Worm (Caenorhabditis elegans) whole organism, L4 larva: ENCODE data around the gene K07F5.14.

Source experiments
- D1046.2 ChIP-seq: fragments of 200-800 bp; sonication (Bioruptor generic); IDR thresholded peaks from 2 replicates; pipeline ENCODE4 v1.3.6; 2022; ENCODE audit warnings: missing genetic modification characterization, missing compliant biosample characterization
- F10B5.3 ChIP-seq: sonication (generic microtip); optimal IDR thresholded peaks from 2 replicates; lab custom pipeline; 2016; ENCODE audit warnings: mild to moderate bottlenecking, missing genetic modification characterization, missing compliant biosample characterization
- F44E2.7 ChIP-seq: fragments of 200-800 bp; sonication (Bioruptor generic); IDR thresholded peaks from 2 replicates; pipeline ENCODE4 v2.1.2; 2022; ENCODE audit warnings: missing genetic modification characterization, missing compliant biosample characterization
- T26A8.4 ChIP-seq: fragments of 200-800 bp; sonication (Bioruptor generic); IDR thresholded peaks from 2 replicates; pipeline ENCODE4 v1.3.6; 2022; ENCODE audit warnings: missing genetic modification characterization, missing compliant biosample characterization
- Y105C5A.15 ChIP-seq: fragments of 200-800 bp; sonication (Bioruptor generic); IDR thresholded peaks from 2 replicates; pipeline ENCODE4 v1.3.6; 2022; ENCODE audit warnings: missing genetic modification characterization, missing compliant biosample characterization
- Y48G9A.11 ChIP-seq: fragments of 200-800 bp; sonication (Bioruptor generic); IDR thresholded peaks from 2 replicates; pipeline ENCODE4 v1.3.6; 2022; ENCODE audit warnings: missing genetic modification reagents, missing genetic modification characterization, missing compliant biosample characterization
- aha-1 ChIP-seq: fragments of 150-350 bp; peaks from one replicate; lab custom pipeline; 2014; ENCODE audit warnings: missing biosample characterization, missing genetic modification characterization
- aly-2 ChIP-seq: sonication (generic microtip); optimal IDR thresholded peaks from 2 replicates; lab custom pipeline; 2018; ENCODE audit warnings: missing biosample characterization, missing genetic modification characterization
- arid-1 ChIP-seq: fragments of 200-800 bp; sonication (Bioruptor generic); conservative IDR thresholded peaks from 2 replicates; pipeline ENCODE4 v1.3.6; 2022; ENCODE audit warnings: missing genetic modification reagents, missing genetic modification characterization, missing compliant biosample characterization
- attf-4 ChIP-seq: sonication (generic microtip); optimal IDR thresholded peaks from 3 replicates; lab custom pipeline; 2017; ENCODE audit warnings: missing biosample characterization, missing genetic modification characterization
- ceh-44 ChIP-seq: fragments of 200-800 bp; sonication (Bioruptor generic); IDR thresholded peaks from 2 replicates; pipeline ENCODE4 v1.3.6; 2022; ENCODE audit warnings: missing genetic modification reagents, missing genetic modification characterization, missing compliant biosample characterization
- ceh-62 ChIP-seq: sonication (generic microtip); optimal IDR thresholded peaks from 2 replicates; lab custom pipeline; 2017; ENCODE audit warnings: missing biosample characterization, missing genetic modification characterization
- ces-1 ChIP-seq: fragments of 150-350 bp; sonication (generic microtip); optimal IDR thresholded peaks from 4 replicates; lab custom pipeline; 2014; ENCODE audit warnings: missing biosample characterization, missing genetic modification reagents, missing genetic modification characterization
- ctbp-1 ChIP-seq: fragments of 200-800 bp; sonication (Bioruptor generic); IDR thresholded peaks from 2 replicates; pipeline ENCODE4 v1.3.6; 2022; ENCODE audit warnings: missing genetic modification reagents, missing genetic modification characterization, missing compliant biosample characterization
- daf-12 ChIP-seq: fragments of 150-350 bp; optimal IDR thresholded peaks from 2 replicates; lab custom pipeline; 2014; ENCODE audit warnings: missing biosample characterization, missing genetic modification reagents, missing genetic modification characterization
- daf-19 ChIP-seq: fragments of 200-800 bp; sonication (Bioruptor generic); conservative IDR thresholded peaks from 2 replicates; pipeline ENCODE4 v1.3.6; 2022; ENCODE audit warnings: missing genetic modification characterization, missing compliant biosample characterization
- dpl-1 ChIP-seq: fragments of 150-350 bp; optimal IDR thresholded peaks from 2 replicates; lab custom pipeline; 2014; ENCODE audit warnings: missing biosample characterization, missing genetic modification reagents, missing genetic modification characterization
- duxl-1 ChIP-seq: sonication (generic microtip); optimal IDR thresholded peaks from 2 replicates; lab custom pipeline; 2016; ENCODE audit warnings: mild to moderate bottlenecking, missing genetic modification characterization, moderate library complexity, missing compliant biosample characterization; ENCODE audit not compliant: poor library complexity
- dve-1 ChIP-seq: sonication (generic microtip); optimal IDR thresholded peaks from 2 replicates; lab custom pipeline; 2017; ENCODE audit warnings: antibody characterized with exemption, mild to moderate bottlenecking, missing genetic modification characterization, missing compliant biosample characterization; ENCODE audit not compliant: insufficient read depth
- egl-43 ChIP-seq: fragments of 200-800 bp; sonication (Bioruptor generic); IDR thresholded peaks from 2 replicates; pipeline ENCODE4 v1.3.6; 2022; ENCODE audit warnings: missing genetic modification reagents, missing genetic modification characterization, missing compliant biosample characterization
- fkh-10 ChIP-seq: fragments of 150-350 bp; optimal IDR thresholded peaks from 2 replicates; lab custom pipeline; 2014; ENCODE audit warnings: missing biosample characterization, missing genetic modification reagents, missing genetic modification characterization
- fos-1 ChIP-seq: fragments of 150-350 bp; optimal IDR thresholded peaks from 2 replicates; lab custom pipeline; 2014; ENCODE audit warnings: missing biosample characterization, missing genetic modification characterization
- gei-8 ChIP-seq: fragments of 200-800 bp; sonication (Bioruptor generic); optimal IDR thresholded peaks from 2 replicates; lab custom pipeline; 2018; ENCODE audit warnings: mild to moderate bottlenecking, missing genetic modification characterization, missing compliant biosample characterization
- hif-1 ChIP-seq, 2 experiments: sonication (generic microtip); optimal IDR thresholded peaks; 2 replicates each; lab custom pipeline; 2016 to 2017; ENCODE audit warnings: missing compliant biosample characterization in 2 of 2, missing genetic modification characterization in 2 of 2, missing genetic modification reagents in 2 of 2, missing genotype in 2 of 2, mild to moderate bottlenecking in 1 of 2
- hlh-11 ChIP-seq: fragments of 200-800 bp; sonication (Bioruptor generic); optimal IDR thresholded peaks from 2 replicates; lab custom pipeline; 2018; ENCODE audit warnings: mild to moderate bottlenecking, missing genetic modification characterization, missing compliant biosample characterization
- hmg-1.1 ChIP-seq: fragments of 200-800 bp; sonication (Bioruptor generic); IDR thresholded peaks from 2 replicates; pipeline ENCODE4 v1.3.6; 2022; ENCODE audit warnings: missing genetic modification reagents, missing genetic modification characterization, missing compliant biosample characterization
- lin-15B ChIP-seq: fragments of 150-350 bp; sonication (generic microtip); optimal IDR thresholded peaks from 3 replicates; lab custom pipeline; 2014; ENCODE audit warnings: missing biosample characterization, missing genetic modification characterization
- lin-38 ChIP-seq: fragments of 200-800 bp; sonication (Bioruptor generic); IDR thresholded peaks from 2 replicates; pipeline ENCODE4 v1.3.6; 2022; ENCODE audit warnings: missing genetic modification reagents, missing genetic modification characterization, missing compliant biosample characterization
- lin-39 ChIP-seq: fragments of 150-350 bp; optimal IDR thresholded peaks from 2 replicates; lab custom pipeline; 2014; ENCODE audit warnings: missing biosample characterization, missing genetic modification reagents, missing genetic modification characterization
- madf-5 ChIP-seq, 2 experiments: fragments of 200-800 bp; sonication (Bioruptor generic); IDR thresholded peaks; 2 replicates each; pipeline ENCODE4 v1.3.6; 2022; ENCODE audit warnings: missing compliant biosample characterization in 2 of 2, missing genetic modification characterization in 2 of 2
- mdl-1 ChIP-seq, 2 experiments: fragments of 150-350 bp in 1 of 2; sonication (generic microtip) in 1 of 2; optimal IDR thresholded peaks; 2 replicates each; lab custom pipeline; 2014 to 2017; ENCODE audit warnings: missing biosample characterization in 2 of 2, missing genetic modification characterization in 2 of 2
- mdt-29 ChIP-seq: fragments of 200-800 bp; sonication (Bioruptor generic); IDR thresholded peaks from 2 replicates; pipeline ENCODE4 v1.3.6; 2022; ENCODE audit warnings: missing genetic modification reagents, missing genetic modification characterization, missing compliant biosample characterization
- mep-1 ChIP-seq: fragments of 150-350 bp; sonication (generic microtip); optimal IDR thresholded peaks from 3 replicates; lab custom pipeline; 2014; ENCODE audit warnings: missing biosample characterization, missing genetic modification characterization
- mxl-2 ChIP-seq: fragments of 200-800 bp; sonication (Bioruptor generic); conservative IDR thresholded peaks from 2 replicates; pipeline ENCODE4 v1.3.6; 2022; ENCODE audit warnings: missing genetic modification reagents, missing genetic modification characterization, missing compliant biosample characterization
- nhr-10 ChIP-seq: fragments of 150-350 bp; optimal IDR thresholded peaks from 2 replicates; lab custom pipeline; 2014; ENCODE audit warnings: missing biosample characterization, missing genetic modification characterization
- nhr-11 ChIP-seq: fragments of 150-350 bp; optimal IDR thresholded peaks from 2 replicates; lab custom pipeline; 2014; ENCODE audit warnings: missing biosample characterization, missing genetic modification characterization
- nhr-111 ChIP-seq: fragments of 200-800 bp; sonication (Bioruptor generic); optimal IDR thresholded peaks from 2 replicates; lab custom pipeline; 2018; ENCODE audit warnings: mild to moderate bottlenecking, missing genetic modification characterization, missing compliant biosample characterization
- nhr-237 ChIP-seq: sonication (generic microtip); optimal IDR thresholded peaks from 2 replicates; lab custom pipeline; 2017; ENCODE audit warnings: missing biosample characterization, missing genetic modification characterization
- nhr-41 ChIP-seq: fragments of 200-800 bp; sonication (Bioruptor generic); IDR thresholded peaks from 2 replicates; pipeline ENCODE4 v1.3.6; 2022; ENCODE audit warnings: missing genetic modification reagents, missing genetic modification characterization, missing compliant biosample characterization
- nhr-42 ChIP-seq: fragments of 200-800 bp; sonication (Bioruptor generic); IDR thresholded peaks from 2 replicates; pipeline ENCODE4 v1.3.6; 2022; ENCODE audit warnings: missing genetic modification characterization, missing compliant biosample characterization
- nhr-48 ChIP-seq: sonication (generic microtip); optimal IDR thresholded peaks from 2 replicates; lab custom pipeline; 2016; ENCODE audit warnings: mild to moderate bottlenecking, missing genetic modification characterization, missing compliant biosample characterization
- nhr-6 ChIP-seq: fragments of 150-350 bp; optimal IDR thresholded peaks from 2 replicates; lab custom pipeline; 2014; ENCODE audit warnings: missing biosample characterization, missing genetic modification characterization
- nhr-76 ChIP-seq: fragments of 150-350 bp; optimal IDR thresholded peaks from 2 replicates; lab custom pipeline; 2014; ENCODE audit warnings: missing biosample characterization, missing genetic modification characterization
- pha-4 ChIP-seq, 2 experiments: fragments of 150-350 bp in 1 of 2; fragments of 200-800 bp in 1 of 2; sonication (Bioruptor generic) in 1 of 2; IDR thresholded peaks in 1 of 2; optimal IDR thresholded peaks in 1 of 2; 2 replicates each; pipeline versions ENCODE4 v1.3.6 to Lab custom; 2014 to 2022; ENCODE audit warnings: missing genetic modification characterization in 2 of 2, missing genetic modification reagents in 2 of 2, missing biosample characterization in 1 of 2, missing compliant biosample characterization in 1 of 2
- rbr-2 ChIP-seq: sonication (generic microtip); optimal IDR thresholded peaks from 2 replicates; lab custom pipeline; 2016; ENCODE audit warnings: missing genotype, missing genetic modification characterization, missing compliant biosample characterization
- set-16 ChIP-seq: fragments of 200-800 bp; sonication (Bioruptor generic); IDR thresholded peaks from 2 replicates; pipeline ENCODE4 v1.3.6; 2022; ENCODE audit warnings: missing genetic modification reagents, missing genetic modification characterization, missing compliant biosample characterization
- spr-1 ChIP-seq: sonication (generic microtip); optimal IDR thresholded peaks from 2 replicates; lab custom pipeline; 2016; ENCODE audit warnings: mild to moderate bottlenecking, missing genetic modification characterization, missing compliant biosample characterization
- tra-1 ChIP-seq: fragments of 200-800 bp; sonication (Bioruptor generic); IDR thresholded peaks from 2 replicates; pipeline ENCODE4 v1.3.6; 2022; ENCODE audit warnings: missing genetic modification reagents, missing genetic modification characterization, missing compliant biosample characterization
- unc-62 ChIP-seq, 3 experiments: fragments of 150-350 bp in 1 of 3; sonication (generic microtip); optimal IDR thresholded peaks in 2 of 3; peaks in 1 of 3; 1 replicate in 1 of 3; 2 replicates in 2 of 3; lab custom pipeline; 2014 to 2017; ENCODE audit warnings: missing biosample characterization in 3 of 3, missing genetic modification characterization in 3 of 3, missing genetic modification reagents in 3 of 3, missing genotype in 1 of 3
- zag-1 ChIP-seq: fragments of 150-350 bp; optimal IDR thresholded peaks from 2 replicates; lab custom pipeline; 2014; ENCODE audit warnings: missing biosample characterization, missing genetic modification characterization
- zfp-2 ChIP-seq: sonication (generic microtip); optimal IDR thresholded peaks from 2 replicates; lab custom pipeline; 2016; ENCODE audit warnings: mild to moderate bottlenecking, missing genetic modification characterization, missing compliant biosample characterization
- ztf-7 ChIP-seq: fragments of 150-350 bp; optimal IDR thresholded peaks from 2 replicates; lab custom pipeline; 2014; ENCODE audit warnings: missing biosample characterization, missing genetic modification characterization

The K07F5.14 gene

DNA sequence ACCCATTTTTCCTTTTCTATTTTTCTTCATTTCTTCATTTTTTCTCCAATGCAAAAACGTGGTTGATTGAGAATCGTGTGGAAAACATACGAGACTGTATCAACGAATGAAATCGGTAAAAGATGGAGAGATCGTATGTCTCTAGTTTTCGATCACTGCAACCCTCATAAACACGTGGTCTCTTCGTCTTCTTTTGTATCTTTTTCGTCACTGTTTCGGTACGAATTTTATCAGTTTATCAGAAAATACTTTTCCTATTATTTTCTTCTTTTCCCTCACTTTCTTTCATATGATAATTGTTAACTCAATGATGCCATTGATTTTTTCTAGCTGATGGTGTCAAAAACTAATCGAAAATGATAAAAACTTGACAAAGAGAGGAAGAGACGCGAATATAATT is 13.6 kb downstream of the K07F5.14 start (continued):
- no peak for TF ChIP-seq madf-5 (GFP tag; IDR thresholded peaks at IDR 0.05; lab: Robert Waterston, UW)
- no peak for TF ChIP-seq ceh-44 (GFP tag; lab: Robert Waterston, UW)
- TF ChIP-seq ces-1 (GFP tag; lab: Kevin White, UChicago): no peak
- no peak for TF ChIP-seq zag-1 (tag; lab: Kevin White, UChicago)
- peak; percentile 80 for TF ChIP-seq hlh-11
- TF ChIP-seq dve-1: peak; percentile 74
- no peak for TF ChIP-seq Y105C5A.15 (GFP tag; lab: Robert Waterston, UW)
- TF ChIP-seq ctbp-1 (GFP tag; lab: Robert Waterston, UW): no peak
- no peak for TF ChIP-seq F44E2.7 (GFP tag; lab: Robert Waterston, UW)
- TF ChIP-seq gei-8 (GFP tag; lab: Kevin White, UChicago): no peak
- no peak for TF ChIP-seq nhr-42 (GFP tag; lab: Robert Waterston, UW)
- no peak for TF ChIP-seq mdt-29 (GFP tag; lab: Robert Waterston, UW)
- no peak for TF ChIP-seq spr-1 (tag; lab: Kevin White, UChicago)
- TF ChIP-seq rbr-2: no peak
- TF ChIP-seq T26A8.4 (GFP tag; lab: Robert Waterston, UW): no peak
- no peak for TF ChIP-seq ztf-7
- TF ChIP-seq D1046.2 (GFP tag; lab: Robert Waterston, UW): no peak
- no peak for TF ChIP-seq aly-2
- no peak for TF ChIP-seq tra-1 (GFP tag; lab: Robert Waterston, UW)
- TF ChIP-seq arid-1 (GFP tag; lab: Robert Waterston, UW): no peak
- TF ChIP-seq hif-1 (tag; optimal IDR thresholded peaks at IDR 0.05; lab: Kevin White, UChicago): no peak
- TF ChIP-seq nhr-48 (tag; lab: Kevin White, UChicago): peak; percentile 81
- no peak for TF ChIP-seq F10B5.3 (tag; lab: Kevin White, UChicago)
- TF ChIP-seq nhr-10 (tag; lab: Kevin White, UChicago): no peak
- no peak for TF ChIP-seq egl-43 (GFP tag; lab: Robert Waterston, UW)
- no peak for TF ChIP-seq daf-12 (tag; lab: Kevin White, UChicago)
- no peak for TF ChIP-seq lin-15B (tag; lab: Kevin White, UChicago)
- TF ChIP-seq nhr-6 (tag; lab: Kevin White, UChicago): no peak
- TF ChIP-seq pha-4 (GFP tag; IDR thresholded peaks at IDR 0.05; lab: Robert Waterston, UW): no peak
- TF ChIP-seq pha-4 (tag; optimal IDR thresholded peaks at IDR 0.05; lab: Kevin White, UChicago): no peak
- TF ChIP-seq lin-39 (tag; lab: Kevin White, UChicago): no peak
- no peak for TF ChIP-seq mxl-2
- TF ChIP-seq Y48G9A.11 (GFP tag; lab: Robert Waterston, UW): no peak
- TF ChIP-seq duxl-1 (tag; lab: Kevin White, UChicago): no peak
- TF ChIP-seq dpl-1 (GFP tag; lab: Kevin White, UChicago): peak; percentile 14
- TF ChIP-seq nhr-11 (tag; lab: Kevin White, UChicago): no peak
- no peak for TF ChIP-seq nhr-237
- no peak for TF ChIP-seq nhr-41
- no peak for TF ChIP-seq aha-1 (tag; lab: Kevin White, UChicago)
- no peak for TF ChIP-seq hmg-1.1 (GFP tag; lab: Robert Waterston, UW)
- TF ChIP-seq daf-19 (GFP tag; lab: Robert Waterston, UW): no peak
- TF ChIP-seq mep-1 (tag; lab: Kevin White, UChicago): peak; percentile 50
- TF ChIP-seq fkh-10 (GFP tag; lab: Kevin White, UChicago): no peak
- peak in 1 of 2 experiments; percentile 81 for TF ChIP-seq mdl-1 (tag; optimal IDR thresholded peaks at IDR 0.05; lab: Kevin White, UChicago)
- no peak for TF ChIP-seq lin-38 (GFP tag; lab: Robert Waterston, UW)
- no peak for TF ChIP-seq nhr-76 (tag; lab: Kevin White, UChicago)
- TF ChIP-seq zfp-2 (tag; lab: Kevin White, UChicago): no peak
- no peak for TF ChIP-seq attf-4 (tag; lab: Kevin White, UChicago)
- TF ChIP-seq nhr-111 (GFP tag; lab: Kevin White, UChicago): no peak
- TF ChIP-seq ceh-62 (tag; lab: Kevin White, UChicago): no peak
- TF ChIP-seq fos-1 (tag; lab: Kevin White, UChicago): no peak
- no peak for TF ChIP-seq set-16 (GFP tag; lab: Robert Waterston, UW)
- TF ChIP-seq unc-62 (GFP tag; optimal IDR thresholded peaks at IDR 0.05 in 1 of 2; lab: Kevin White, UChicago): peak in 1 of 2 experiments; percentile 43
- no peak for TF ChIP-seq unc-62 (tag; optimal IDR thresholded peaks at IDR 0.05; lab: Kevin White, UChicago)
